Worm (Caenorhabditis elegans): ENCODE measurements around the gene clik-2.

DNA sequence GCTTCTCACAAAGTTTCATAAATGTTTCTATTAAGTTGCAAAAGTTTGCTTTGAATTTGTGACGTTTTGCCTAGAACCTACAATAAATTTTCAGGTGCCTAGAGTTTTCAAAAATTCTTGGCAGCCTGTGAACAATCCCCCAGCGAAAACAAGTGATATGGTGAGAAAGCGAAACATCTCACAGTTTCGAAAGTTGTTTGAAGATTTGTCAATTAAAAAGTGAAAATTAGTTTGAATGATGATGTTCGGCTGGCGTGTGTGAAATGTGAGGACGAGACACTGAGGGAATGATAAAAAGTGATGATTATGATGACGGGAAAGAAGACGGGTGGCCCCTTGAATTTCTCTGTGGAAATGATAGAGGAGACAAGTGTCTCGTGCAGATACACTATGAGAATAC, 50.2 kb downstream of the clik-2 start:
- no peak for TF ChIP-seq unc-39 (tag; optimal IDR thresholded peaks at IDR 0.05)
- TF ChIP-seq mdl-1 (tag; optimal IDR thresholded peaks at IDR 0.05): no peak
- TF ChIP-seq egl-27 (tag; optimal IDR thresholded peaks at IDR 0.05): no peak
- TF ChIP-seq elt-1 (tag; optimal IDR thresholded peaks at IDR 0.05): no peak
- no peak for TF ChIP-seq jun-1 (tag; optimal IDR thresholded peaks at IDR 0.05)
- no peak for TF ChIP-seq nhr-76 (tag; optimal IDR thresholded peaks at IDR 0.05)
- TF ChIP-seq nhr-77 (tag; optimal IDR thresholded peaks at IDR 0.05): no peak
- no peak for TF ChIP-seq ceh-82 (tag; optimal IDR thresholded peaks at IDR 0.05)
